Worm (Caenorhabditis elegans) whole organism, early embryonic: ENCODE data around the gene Y25C1A.2.

Experiments used
- B0310.2 ChIP-seq: sonication (generic microtip); optimal IDR thresholded peaks from 2 replicates; lab custom pipeline; 2016; ENCODE audit warnings: mild to moderate bottlenecking, missing genetic modification characterization, missing compliant biosample characterization
- ama-1 ChIP-seq: fragments of 150-350 bp; optimal IDR thresholded peaks from 2 replicates; lab custom pipeline; 2014
- ceh-13 ChIP-seq: fragments of 200-800 bp; sonication (Bioruptor generic); optimal IDR thresholded peaks from 2 replicates; lab custom pipeline; 2018; ENCODE audit warnings: mild to moderate bottlenecking, missing genetic modification characterization, missing compliant biosample characterization
- ceh-36 ChIP-seq: sonication (generic microtip); optimal IDR thresholded peaks from 2 replicates; lab custom pipeline; 2016; ENCODE audit warnings: missing genetic modification characterization, inconsistent platforms, missing compliant biosample characterization
- flt-1 ChIP-seq: fragments of 200-800 bp; sonication (Bioruptor generic); IDR thresholded peaks from 2 replicates; pipeline ENCODE4 v1.3.6; 2022; ENCODE audit warnings: missing genetic modification characterization, missing compliant biosample characterization
- scrt-1 ChIP-seq: fragments of 200-800 bp; sonication (Bioruptor generic); IDR thresholded peaks from 2 replicates; pipeline ENCODE4 v1.3.6; 2022; ENCODE audit warnings: missing genetic modification characterization, missing compliant biosample characterization

ce11 chrII:3108101-3108500 lies 4.3 kb upstream of the Y25C1A.2 start:
- TF ChIP-seq flt-1 (no peak), ceh-13 (GFP tag; lab: Kevin White, UChicago) (no peak), scrt-1 (no peak), ceh-36 (no peak), B0310.2 (tag; lab: Kevin White, UChicago) (no peak), ama-1 (lab: Kevin White, UChicago) (no peak)
